Worm (Caenorhabditis elegans) whole organism, L2 larva: ENCODE results near the gene pmp-1.

ENCODE experiments used
- F13H6.1 ChIP-seq: sonication (generic microtip); optimal IDR thresholded peaks from 2 replicates; lab custom pipeline; 2016; ENCODE audit warnings: missing genetic modification characterization, missing compliant biosample characterization
- Y55F3AM.14 ChIP-seq: fragments of 200-800 bp; sonication (Bioruptor generic); optimal IDR thresholded peaks from 2 replicates; lab custom pipeline; 2018; ENCODE audit warnings: mild to moderate bottlenecking, missing genetic modification characterization, missing compliant biosample characterization
- ama-1 ChIP-seq: fragments of 150-350 bp; optimal IDR thresholded peaks from 2 replicates; lab custom pipeline; 2018; ENCODE audit warnings: inconsistent platforms
- blmp-1 ChIP-seq: sonication (generic microtip); optimal IDR thresholded peaks from 2 replicates; lab custom pipeline; 2017; ENCODE audit warnings: missing genetic modification characterization, mild to moderate bottlenecking, missing compliant biosample characterization, antibody characterized with exemption, moderate library complexity; ENCODE audit not compliant: insufficient read depth
- ceh-82 ChIP-seq: fragments of 150-350 bp; optimal IDR thresholded peaks from 2 replicates; lab custom pipeline; 2014; ENCODE audit warnings: missing biosample characterization, missing genetic modification characterization
- crh-2 ChIP-seq: sonication (generic microtip); optimal IDR thresholded peaks from 2 replicates; lab custom pipeline; 2017; ENCODE audit warnings: missing biosample characterization, missing genetic modification characterization
- dmd-4 ChIP-seq: sonication (generic microtip); optimal IDR thresholded peaks from 2 replicates; lab custom pipeline; 2017; ENCODE audit warnings: missing biosample characterization, missing genetic modification characterization
- egl-27 ChIP-seq: sonication (generic microtip); optimal IDR thresholded peaks from 3 replicates; lab custom pipeline; 2017; ENCODE audit warnings: missing biosample characterization, missing genetic modification reagents, missing genetic modification characterization
- fos-1 ChIP-seq: fragments of 150-350 bp; optimal IDR thresholded peaks from 2 replicates; lab custom pipeline; 2014; ENCODE audit warnings: missing biosample characterization, missing genetic modification characterization
- lin-13 ChIP-seq: fragments of 150-350 bp; optimal IDR thresholded peaks from 2 replicates; lab custom pipeline; 2014; ENCODE audit warnings: missing biosample characterization, missing genetic modification reagents, missing genetic modification characterization
- lin-39 ChIP-seq: fragments of 150-350 bp; optimal IDR thresholded peaks from 2 replicates; lab custom pipeline; 2014; ENCODE audit warnings: missing biosample characterization, missing genetic modification reagents, missing genetic modification characterization
- mdl-1 ChIP-seq, 2 experiments: fragments of 150-350 bp in 1 of 2; sonication (generic microtip) in 1 of 2; optimal IDR thresholded peaks; 2 replicates each; lab custom pipeline; 2017; ENCODE audit warnings: missing biosample characterization in 2 of 2, missing genetic modification characterization in 2 of 2
- nhr-11 ChIP-seq: fragments of 150-350 bp; optimal IDR thresholded peaks from 2 replicates; lab custom pipeline; 2014; ENCODE audit warnings: missing biosample characterization, missing genetic modification characterization
- nhr-129 ChIP-seq: fragments of 150-350 bp; optimal IDR thresholded peaks from 2 replicates; lab custom pipeline; 2014; ENCODE audit warnings: missing biosample characterization, missing genetic modification characterization
- peb-1 ChIP-seq: fragments of 150-350 bp; optimal IDR thresholded peaks from 2 replicates; lab custom pipeline; 2014; ENCODE audit warnings: missing biosample characterization, missing genetic modification characterization
- sem-4 ChIP-seq: fragments of 150-350 bp; optimal IDR thresholded peaks from 2 replicates; lab custom pipeline; 2014; ENCODE audit warnings: missing biosample characterization, missing genetic modification reagents, missing genetic modification characterization
- skn-1 ChIP-seq: sonication (generic microtip); optimal IDR thresholded peaks from 2 replicates; lab custom pipeline; 2017; ENCODE audit warnings: missing biosample characterization, missing genetic modification characterization
- sma-9 ChIP-seq, 2 experiments: fragments of 150-350 bp in 1 of 2; sonication (generic microtip) in 1 of 2; optimal IDR thresholded peaks; 2 replicates each; lab custom pipeline; 2014 to 2016; ENCODE audit warnings: missing genetic modification characterization in 2 of 2, mild to moderate bottlenecking in 1 of 2, missing biosample characterization in 1 of 2, missing compliant biosample characterization in 1 of 2, missing genetic modification reagents in 1 of 2, moderate library complexity in 1 of 2
- snpc-4 ChIP-seq: fragments of 150-350 bp; optimal IDR thresholded peaks from 2 replicates; lab custom pipeline; 2014; ENCODE audit warnings: missing biosample characterization, missing genetic modification characterization
- unc-39 ChIP-seq: fragments of 150-350 bp; optimal IDR thresholded peaks from 2 replicates; lab custom pipeline; 2014; ENCODE audit warnings: missing biosample characterization, missing genetic modification characterization
- unc-55 ChIP-seq: fragments of 150-350 bp; sonication (generic microtip); optimal IDR thresholded peaks from 3 replicates; lab custom pipeline; 2014; ENCODE audit warnings: missing biosample characterization, missing genetic modification reagents, missing genetic modification characterization
- zag-1 ChIP-seq: fragments of 150-350 bp; optimal IDR thresholded peaks from 2 replicates; lab custom pipeline; 2014; ENCODE audit warnings: missing biosample characterization, missing genetic modification characterization
- ztf-1 ChIP-seq: fragments of 200-800 bp; sonication (Bioruptor generic); conservative IDR thresholded peaks from 2 replicates; pipeline ENCODE4 v1.3.6; 2022; ENCODE audit warnings: missing genetic modification characterization, missing compliant biosample characterization

The pmp-1 gene

DNA sequence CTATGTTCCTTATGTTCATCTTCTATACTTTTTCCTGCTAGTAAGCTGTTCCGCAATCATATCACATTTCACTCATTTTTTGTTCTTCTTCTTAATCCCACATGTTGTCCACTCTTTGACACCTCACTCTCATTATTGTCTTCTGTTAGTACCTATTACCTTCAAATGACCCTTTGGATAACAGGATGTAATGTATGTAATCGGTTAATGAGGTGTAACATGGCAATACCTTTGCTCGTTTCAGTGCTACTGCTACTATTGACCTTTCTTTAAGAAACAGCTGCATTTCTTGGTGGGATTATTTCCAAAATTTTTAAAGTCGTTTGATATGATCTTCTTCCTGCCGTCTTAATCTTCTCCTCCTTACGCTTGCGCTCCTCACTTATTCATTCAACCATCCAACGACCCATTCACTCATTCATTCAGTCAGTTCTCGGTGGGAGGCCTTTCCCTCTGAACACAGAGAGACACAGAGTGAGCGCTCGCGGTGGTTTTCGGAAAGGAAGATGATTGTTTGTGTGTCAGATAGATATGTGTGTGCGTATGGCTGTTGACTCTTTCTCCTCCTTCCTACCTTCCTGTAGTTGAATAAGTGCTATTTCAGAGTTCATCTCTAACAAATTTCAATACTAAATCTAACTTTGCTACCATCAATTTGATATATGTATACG, 51.9 kb downstream of the pmp-1 start:
- TF ChIP-seq dmd-4 = no peak
- no peak for TF ChIP-seq nhr-11 (tag; lab: Kevin White, UChicago)
- peak; percentile 29 for TF ChIP-seq fos-1 (tag; lab: Kevin White, UChicago)
- TF ChIP-seq snpc-4 (tag; lab: Kevin White, UChicago) = no peak
- no peak for TF ChIP-seq ama-1 (lab: Kevin White, UChicago)
- TF ChIP-seq ceh-82 (tag; lab: Kevin White, UChicago) = no peak
- peak in 1 of 2 experiments; percentile 4 for TF ChIP-seq mdl-1 (tag; optimal IDR thresholded peaks at IDR 0.05; lab: Kevin White, UChicago)
- TF ChIP-seq unc-39 = no peak
- peak; percentile 41 for TF ChIP-seq nhr-129 (tag; lab: Kevin White, UChicago)
- no peak for TF ChIP-seq peb-1 (tag; lab: Kevin White, UChicago)
- no peak for TF ChIP-seq sma-9 (GFP tag; optimal IDR thresholded peaks at IDR 0.05; lab: Kevin White, UChicago)
- TF ChIP-seq sma-9 (tag; optimal IDR thresholded peaks at IDR 0.05; lab: Kevin White, UChicago) = no peak
- TF ChIP-seq zag-1 = no peak
- no peak for TF ChIP-seq blmp-1 (tag; lab: Kevin White, UChicago)
- TF ChIP-seq Y55F3AM.14 (GFP tag; lab: Kevin White, UChicago) = no peak
- TF ChIP-seq crh-2 (tag; lab: Kevin White, UChicago) = no peak
- TF ChIP-seq sem-4 (tag; lab: Kevin White, UChicago) = no peak
- no peak for TF ChIP-seq unc-55 (GFP tag; lab: Kevin White, UChicago)
- TF ChIP-seq lin-13 (GFP tag; lab: Kevin White, UChicago) = no peak
- no peak for TF ChIP-seq ztf-1 (GFP tag; lab: Robert Waterston, UW)
- TF ChIP-seq lin-39 (tag; lab: Kevin White, UChicago) = no peak
- TF ChIP-seq skn-1 = no peak
- peak; percentile 4 for TF ChIP-seq F13H6.1 (tag; lab: Kevin White, UChicago)

DNA sequence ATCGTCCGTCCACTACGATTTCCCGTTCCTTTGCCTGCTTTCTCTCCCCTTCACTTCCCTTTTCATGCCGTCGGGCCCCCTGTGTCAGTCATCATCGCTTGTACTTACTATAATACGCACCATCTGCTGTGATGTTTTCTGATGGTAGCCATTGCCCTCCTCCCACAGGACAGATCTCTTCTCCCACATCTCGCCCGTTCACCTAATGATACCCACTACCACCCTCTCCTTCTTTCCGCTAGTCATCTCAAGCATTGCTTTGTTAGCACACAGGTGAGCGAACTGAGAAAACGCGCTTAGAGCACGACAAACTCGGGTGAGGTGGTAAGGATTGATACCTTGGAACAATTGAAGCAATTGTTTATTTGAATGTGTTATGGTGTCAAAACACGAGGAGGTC, 52.6 kb downstream of the pmp-1 start:
- TF ChIP-seq egl-27 (tag; lab: Kevin White, UChicago) (no peak), nhr-129 (tag; lab: Kevin White, UChicago) (peak; percentile 1), blmp-1 (tag; lab: Kevin White, UChicago) (peak; percentile 37)
